Fruit fly (Drosophila melanogaster): ENCODE results near the gene Prp39.

DNA sequence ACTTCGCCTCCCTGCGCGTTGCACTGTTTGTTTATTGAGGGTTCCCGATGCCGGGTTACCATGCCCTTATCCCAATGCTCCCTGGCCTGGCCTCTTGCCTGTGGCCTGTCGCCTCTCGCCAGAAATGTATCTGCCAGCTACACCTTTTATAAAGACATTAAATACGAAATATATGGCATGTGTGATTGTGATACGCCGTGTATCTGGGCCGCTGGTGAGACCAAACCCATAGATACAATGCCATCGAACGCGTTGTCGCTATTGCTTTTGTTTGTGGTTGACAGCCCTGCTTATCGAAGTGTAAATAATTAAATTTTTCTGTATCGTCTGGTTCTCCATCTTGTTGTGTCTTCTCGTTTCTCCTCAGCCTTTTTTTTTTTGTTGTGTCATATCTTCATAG lies 48.7 kb downstream of the Prp39 start:
- no peak for TF ChIP-seq CG7045 (GFP tag; optimal IDR thresholded peaks at IDR 0.05)
- TF ChIP-seq Crg-1 (GFP tag; optimal IDR thresholded peaks at IDR 0.05) = no peak
- TF ChIP-seq Clk (GFP tag; optimal IDR thresholded peaks at IDR 0.05) = no peak
- TF ChIP-seq CG7101 (tag; optimal IDR thresholded peaks at IDR 0.05) = no peak
- TF ChIP-seq cnc (optimal IDR thresholded peaks at IDR 0.05) = no peak
- TF ChIP-seq tj (GFP tag; optimal IDR thresholded peaks at IDR 0.05) = no peak
- no peak for TF ChIP-seq cic (GFP tag; optimal IDR thresholded peaks at IDR 0.05)
- no peak for TF ChIP-seq CG5204 (GFP tag; optimal IDR thresholded peaks at IDR 0.05)
- TF ChIP-seq Mnt (GFP tag; optimal IDR thresholded peaks at IDR 0.05) = no peak

Data from whole organism, adult.